Fruit fly (Drosophila melanogaster): ENCODE measurements around the gene Tlk.

DNA sequence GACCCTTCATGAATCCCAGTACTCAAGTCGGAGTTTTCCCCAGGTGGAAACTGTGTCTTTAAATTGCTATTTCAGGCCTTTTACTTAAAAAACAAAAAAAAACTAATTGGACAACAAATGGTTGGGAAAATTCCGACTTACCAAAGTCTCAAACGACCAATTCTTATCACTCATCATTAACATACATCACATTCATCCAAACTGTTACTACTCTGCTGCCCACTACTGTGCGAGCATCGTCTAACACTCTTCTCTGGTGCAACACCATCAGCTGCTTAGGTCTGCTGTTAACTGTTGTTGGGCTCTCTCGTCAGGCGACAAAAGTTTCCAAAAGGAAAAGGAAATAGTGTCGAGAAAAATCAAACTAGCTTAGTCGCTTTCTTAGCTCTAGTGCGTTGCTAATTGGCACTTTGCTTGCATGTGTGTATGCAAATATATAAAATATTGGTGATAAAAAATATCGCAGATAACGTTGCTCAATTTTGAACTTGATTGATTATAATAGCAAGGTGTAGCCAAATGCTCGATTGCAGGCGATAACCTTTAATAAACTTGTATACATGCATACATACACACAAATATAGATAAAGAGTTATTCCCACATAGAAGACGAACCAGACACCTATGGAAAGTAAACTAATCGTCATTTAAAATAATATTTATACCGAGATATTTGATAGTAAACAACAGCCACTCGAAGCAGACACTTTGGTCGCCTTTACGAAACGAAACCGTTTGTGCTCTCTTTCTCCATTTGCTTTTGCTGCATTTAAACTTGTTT is 25.6 kb upstream of the Tlk start:
- TF ChIP-seq CG10348 (GFP tag; IDR thresholded peaks at IDR 0.05) (no peak), CG15710 (tag; optimal IDR thresholded peaks at IDR 0.05) (peak; percentile 59), D1 (tag; optimal IDR thresholded peaks at IDR 0.05) (peak; percentile 40), CG8301 (tag; optimal IDR thresholded peaks at IDR 0.05) (peak; percentile 72), CG4496 (GFP tag; IDR thresholded peaks at IDR 0.05) (peak; percentile 33; the same call in 1 of the 3 replicates), CG17806 (tag; optimal IDR thresholded peaks at IDR 0.05) (peak; percentile 45)

All from whole organism, pupa.